ENCODE assay signal across 5 worm cellular contexts in genomic region chrIII:2675449-2675848, ce11.
TF ChIP-seq lines count a peak whose summit lies in the region.

No protein-coding gene starts in this region.

TF ChIP-seq in whole organism, L4 larva, 104 proteins besides CTCF, POLR2A, EP300 and RAD21:
- TF ChIP-seq lin-38 (GFP tag; IDR thresholded peaks at IDR 0.05; lab: Robert Waterston, UW): no peak
- TF ChIP-seq aha-1 (tag; lab: Kevin White, UChicago): peak; percentile 2
- TF ChIP-seq T20F7.1 (GFP tag; optimal IDR thresholded peaks at IDR 0.05; lab: Kevin White, UChicago): no peak
- TF ChIP-seq pha-4 (GFP tag; IDR thresholded peaks at IDR 0.05; lab: Robert Waterston, UW): no peak
- TF ChIP-seq pha-4 (tag; optimal IDR thresholded peaks at IDR 0.05; lab: Kevin White, UChicago): no peak
- TF ChIP-seq unc-39 (tag; optimal IDR thresholded peaks at IDR 0.05; lab: Kevin White, UChicago): no peak
- TF ChIP-seq snpc-4 (tag; optimal IDR thresholded peaks at IDR 0.05; lab: Kevin White, UChicago): no peak

TF ChIP-seq in whole organism, early embryonic, 17 proteins besides CTCF, POLR2A, EP300 and RAD21:
- no peak for TF ChIP-seq ceh-13 (GFP tag; optimal IDR thresholded peaks at IDR 0.05; lab: Kevin White, UChicago)
- TF ChIP-seq ceh-36 (tag; optimal IDR thresholded peaks at IDR 0.05; lab: Kevin White, UChicago): peak; percentile 88

TF ChIP-seq in whole organism, late embryonic, 69 proteins besides CTCF, POLR2A, EP300 and RAD21:
- TF ChIP-seq unc-3 (GFP tag; conservative IDR thresholded peaks at IDR 0.05; lab: Robert Waterston, UW) (no peak), unc-3 (tag; optimal IDR thresholded peaks at IDR 0.05; lab: Kevin White, UChicago) (no peak), ceh-19 (GFP tag; optimal IDR thresholded peaks at IDR 0.05; lab: Kevin White, UChicago) (no peak), zip-5 (tag; optimal IDR thresholded peaks at IDR 0.05; lab: Kevin White, UChicago) (no peak), dve-1 (tag; optimal IDR thresholded peaks at IDR 0.05; lab: Kevin White, UChicago) (peak; percentile 81)

TF ChIP-seq in whole organism, midembryonic, 9 proteins besides CTCF, POLR2A, EP300 and RAD21:
- TF ChIP-seq tab-1 (GFP tag; IDR thresholded peaks at IDR 0.05; lab: Robert Waterston, UW) (0 out of 2 replicates have a peak, but pooled peaks have one; percentile 60), ztf-23 (GFP tag; IDR thresholded peaks at IDR 0.05; lab: Robert Waterston, UW) (no peak), klf-2 (GFP tag; conservative IDR thresholded peaks at IDR 0.05; lab: Robert Waterston, UW) (no peak), ztf-29 (GFP tag; IDR thresholded peaks at IDR 0.05; lab: Robert Waterston, UW) (peak; percentile 62; the same call in 1 of the 2 replicates)

TF ChIP-seq in whole organism, young adult, 124 proteins besides CTCF, POLR2A, EP300 and RAD21:
- TF ChIP-seq madf-8 (GFP tag; conservative IDR thresholded peaks at IDR 0.05; lab: Robert Waterston, UW) (no peak), lin-26 (GFP tag; IDR thresholded peaks at IDR 0.05; lab: Robert Waterston, UW) (0 out of 2 replicates have a peak, but pooled peaks have one; percentile 16)
